Worm (Caenorhabditis elegans): ENCODE results near the gene slrp-1.

DNA sequence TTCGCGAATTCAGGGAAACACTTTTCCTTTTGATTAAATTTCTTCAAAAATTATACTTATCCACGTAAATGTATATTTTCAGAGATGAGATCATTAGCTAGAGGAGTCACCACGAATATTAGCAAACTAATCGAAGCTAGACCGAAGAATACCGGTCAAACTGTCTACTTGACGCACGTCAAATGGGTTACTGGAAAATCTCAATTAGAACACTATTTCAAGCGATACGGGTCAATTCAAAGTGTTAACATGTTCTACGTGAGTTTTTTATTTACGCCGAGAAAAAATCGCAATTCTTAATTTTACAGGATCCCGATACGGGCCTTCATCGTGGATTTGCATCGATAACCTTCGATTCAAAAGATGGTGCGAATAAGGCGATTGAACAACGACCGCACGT lies at the start of gene slrp-1:
- TF ChIP-seq ztf-29 (GFP tag; IDR thresholded peaks at IDR 0.05) (no peak), tab-1 (GFP tag; IDR thresholded peaks at IDR 0.05) (no peak), klf-2 (GFP tag; conservative IDR thresholded peaks at IDR 0.05) (no peak), T22C8.4 (GFP tag; IDR thresholded peaks at IDR 0.05) (no peak), ref-1 (GFP tag; conservative IDR thresholded peaks at IDR 0.05) (no peak)

All from whole organism, midembryonic.